Fruit fly (Drosophila melanogaster): Measurements from ENCODE around the gene CG14989.

CG14989 gene

dm6 chr3L:4070996-4071379 is 16.4 kb upstream of the CG14989 start (continued):
- 0 out of 2 replicates have a peak, but pooled peaks have one; percentile 34 for TF ChIP-seq NFAT (GFP tag; IDR thresholded peaks at IDR 0.05)
- TF ChIP-seq pita (GFP tag; optimal IDR thresholded peaks at IDR 0.05) = no peak
- no peak for TF ChIP-seq usp (GFP tag; optimal IDR thresholded peaks at IDR 0.05)
- TF ChIP-seq vnd (GFP tag; IDR thresholded peaks at IDR 0.05; ENCODE audit: partially characterized antibody) = no peak
- TF ChIP-seq BEAF-32 (GFP tag; optimal IDR thresholded peaks at IDR 0.05) = no peak
- no peak for TF ChIP-seq da (GFP tag; optimal IDR thresholded peaks at IDR 0.05)
- TF ChIP-seq CG15601 (tag; optimal IDR thresholded peaks at IDR 0.05) = no peak
- TF ChIP-seq CG3281 (GFP tag; optimal IDR thresholded peaks at IDR 0.05) = no peak
- TF ChIP-seq Sox102F (GFP tag; optimal IDR thresholded peaks at IDR 0.05) = peak; percentile 70
- no peak for TF ChIP-seq pho (GFP tag; optimal IDR thresholded peaks at IDR 0.05)
- no peak for TF ChIP-seq CG8478 (optimal IDR thresholded peaks at IDR 0.05)
- TF ChIP-seq rib (GFP tag; IDR thresholded peaks at IDR 0.05) = 0 out of 2 replicates have a peak, but pooled peaks have one; percentile 10
- TF ChIP-seq Aef1 (GFP tag; IDR thresholded peaks at IDR 0.05) = peak; percentile 69
- peak; percentile 64; the same call in 2 of the 3 replicates for TF ChIP-seq H15 (GFP tag; IDR thresholded peaks at IDR 0.05)
- peak; percentile 21 for TF ChIP-seq CG13424 (tag; optimal IDR thresholded peaks at IDR 0.05)
- peak; percentile 64; the same call in 1 of the 3 replicates for TF ChIP-seq CG3726 (GFP tag; IDR thresholded peaks at IDR 0.05)
- no peak for TF ChIP-seq CG31388 (GFP tag; optimal IDR thresholded peaks at IDR 0.05)
- TF ChIP-seq CG2129 (GFP tag; IDR thresholded peaks at IDR 0.05; ENCODE audit: partially characterized antibody) = no peak
- no peak for TF ChIP-seq Stat92E (GFP tag; optimal IDR thresholded peaks at IDR 0.05)
- peak; percentile 75 for TF ChIP-seq ara (GFP tag; IDR thresholded peaks at IDR 0.05)
- TF ChIP-seq CG11247 (GFP tag; IDR thresholded peaks at IDR 0.05) = peak; percentile 67
- TF ChIP-seq hbn (GFP tag; IDR thresholded peaks at IDR 0.05; ENCODE audit: partially characterized antibody) = no peak
- no peak for TF ChIP-seq NC2α (GFP tag; optimal IDR thresholded peaks at IDR 0.05)
- TF ChIP-seq lov (optimal IDR thresholded peaks at IDR 0.05) = no peak
- TF ChIP-seq lov (GFP tag; IDR thresholded peaks at IDR 0.05) = no peak
- TF ChIP-seq eyg (GFP tag; optimal IDR thresholded peaks at IDR 0.05) = no peak
- TF ChIP-seq CG1024 (GFP tag; IDR thresholded peaks at IDR 0.05) = peak; percentile 56; the same call in 1 of the 2 replicates
- no peak for TF ChIP-seq Antp (GFP tag; optimal IDR thresholded peaks at IDR 0.05)
- peak; percentile 66 for TF ChIP-seq CG18599 (GFP tag; optimal IDR thresholded peaks at IDR 0.05)
- TF ChIP-seq emc (GFP tag; optimal IDR thresholded peaks at IDR 0.05) = no peak
- TF ChIP-seq Drgx (GFP tag; IDR thresholded peaks at IDR 0.05) = peak; percentile 91
- peak in 1 of 2 experiments; percentile 56 for TF ChIP-seq Hr51 (GFP tag; optimal IDR thresholded peaks at IDR 0.05)
- TF ChIP-seq CG2678 (tag; optimal IDR thresholded peaks at IDR 0.05) = peak; percentile 37
- TF ChIP-seq jigr1 (GFP tag; IDR thresholded peaks at IDR 0.05) = peak; percentile 51; the same call in 2 of the 3 replicates
- no peak for TF ChIP-seq mld (GFP tag; IDR thresholded peaks at IDR 0.05; ENCODE audit: partially characterized antibody)
- TF ChIP-seq cato (GFP tag; optimal IDR thresholded peaks at IDR 0.05; ENCODE audit: borderline replicate concordance) = no peak
- peak; percentile 53; the same call in 1 of the 3 replicates for TF ChIP-seq gce (GFP tag; IDR thresholded peaks at IDR 0.05)
- peak; percentile 76 for TF ChIP-seq H2.0 (GFP tag; IDR thresholded peaks at IDR 0.05)
- TF ChIP-seq sim (GFP tag; IDR thresholded peaks at IDR 0.05) = no peak
- TF ChIP-seq bbx (GFP tag; IDR thresholded peaks at IDR 0.05; ENCODE audit: partially characterized antibody) = no peak
- no peak for TF ChIP-seq ac (GFP tag; optimal IDR thresholded peaks at IDR 0.05)
- peak; percentile 74 for TF ChIP-seq B-H1 (GFP tag; IDR thresholded peaks at IDR 0.05)
- TF ChIP-seq ash1 (GFP tag; optimal IDR thresholded peaks at IDR 0.05) = no peak
- TF ChIP-seq CTCF (GFP tag; optimal IDR thresholded peaks at IDR 0.05) = no peak
- peak; percentile 46; the same call in 1 of the 2 replicates for TF ChIP-seq al (GFP tag; IDR thresholded peaks at IDR 0.05)
- TF ChIP-seq CG17802 (tag; optimal IDR thresholded peaks at IDR 0.05) = peak; percentile 47
- TF ChIP-seq Blimp-1 (GFP tag; optimal IDR thresholded peaks at IDR 0.05) = peak; percentile 56
- TF ChIP-seq CG6272 (GFP tag; IDR thresholded peaks at IDR 0.05) = peak; percentile 35
- peak; percentile 76 for TF ChIP-seq bsh (GFP tag; optimal IDR thresholded peaks at IDR 0.05)
- no peak for TF ChIP-seq knrl (GFP tag; IDR thresholded peaks at IDR 0.05; ENCODE audit: partially characterized antibody)
- TF ChIP-seq CG5180 (GFP tag; optimal IDR thresholded peaks at IDR 0.05) = no peak

Measured in whole organism, embryonic.